Worm (Caenorhabditis elegans) whole organism, midembryonic: Measurements from ENCODE around the gene mfsd-6.

Experiments used
- T22C8.4 ChIP-seq: fragments of 200-800 bp; sonication (Bioruptor generic); IDR thresholded peaks from 2 replicates; pipeline ENCODE4 v1.3.6; 2022; ENCODE audit warnings: missing genetic modification characterization, missing compliant biosample characterization
- cog-1 ChIP-seq: sonication (generic microtip); optimal IDR thresholded peaks from 2 replicates; lab custom pipeline; 2016; ENCODE audit warnings: missing genetic modification characterization, missing compliant biosample characterization
- flt-1 ChIP-seq: fragments of 200-800 bp; sonication (Bioruptor generic); IDR thresholded peaks from 2 replicates; pipeline ENCODE4 v1.3.6; 2022; ENCODE audit warnings: missing genetic modification characterization, missing compliant biosample characterization
- klf-2 ChIP-seq: fragments of 200-800 bp; sonication (Bioruptor generic); conservative IDR thresholded peaks from 2 replicates; pipeline ENCODE4 v1.3.6; 2022; ENCODE audit warnings: missing genetic modification reagents, missing genetic modification characterization, missing compliant biosample characterization
- med-1 ChIP-seq: sonication (generic microtip); optimal IDR thresholded peaks from 2 replicates; lab custom pipeline; 2017; ENCODE audit warnings: missing genetic modification characterization, mild to moderate bottlenecking, missing compliant biosample characterization, antibody characterized with exemption, missing genetic modification reagents; ENCODE audit not compliant: insufficient read depth
- ref-1 ChIP-seq: fragments of 200-800 bp; sonication (Bioruptor generic); conservative IDR thresholded peaks from 2 replicates; pipeline ENCODE4 v1.3.6; 2022; ENCODE audit warnings: missing genetic modification reagents, missing genetic modification characterization, missing compliant biosample characterization
- tab-1 ChIP-seq: fragments of 200-800 bp; sonication (Bioruptor generic); IDR thresholded peaks from 2 replicates; pipeline ENCODE4 v1.3.6; 2022; ENCODE audit warnings: missing genetic modification characterization, missing compliant biosample characterization
- ztf-23 ChIP-seq: fragments of 200-800 bp; sonication (Bioruptor generic); IDR thresholded peaks from 2 replicates; pipeline ENCODE4 v1.3.6; 2022; ENCODE audit warnings: missing genetic modification reagents, missing genetic modification characterization, missing compliant biosample characterization

DNA sequence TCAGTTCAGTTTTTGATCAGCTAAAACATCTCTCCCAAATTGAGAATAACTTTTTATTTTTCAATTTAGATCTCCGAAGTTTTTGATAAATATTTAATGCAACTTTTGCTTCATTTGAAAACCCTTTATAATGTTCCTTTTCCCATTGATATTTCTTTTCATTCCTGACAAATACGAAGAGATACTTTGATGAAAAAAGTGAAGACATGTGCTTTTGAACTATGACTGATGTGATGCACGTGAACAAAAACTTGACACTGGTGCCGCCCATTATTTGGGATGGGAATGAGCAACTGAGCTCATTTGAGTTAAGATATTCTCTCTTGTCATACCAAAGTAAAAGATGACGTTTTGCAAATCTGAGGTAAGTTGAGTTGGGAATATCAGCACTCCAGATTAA lies 37.0 kb upstream of the mfsd-6 start, which contains the start of gene T04A6.1:
- TF ChIP-seq klf-2 (GFP tag; lab: Robert Waterston, UW) (no peak), flt-1 (GFP tag; lab: Robert Waterston, UW) (no peak), T22C8.4 (no peak), med-1 (GFP tag; lab: Kevin White, UChicago) (no peak), cog-1 (tag; lab: Kevin White, UChicago) (no peak), ref-1 (GFP tag; lab: Robert Waterston, UW) (no peak), ztf-23 (no peak), tab-1 (GFP tag; lab: Robert Waterston, UW) (no peak)
